Worm (Caenorhabditis elegans) whole organism, late embryonic: Measurements from ENCODE around the gene wrb-1.

Experiments used
- K09A11.1 ChIP-seq: sonication (generic microtip); optimal IDR thresholded peaks from 2 replicates; lab custom pipeline; 2017; ENCODE audit warnings: antibody characterized with exemption, mild to moderate bottlenecking, missing genetic modification characterization, missing compliant biosample characterization; ENCODE audit not compliant: insufficient read depth
- ceh-24 ChIP-seq: sonication (generic microtip); optimal IDR thresholded peaks from 2 replicates; lab custom pipeline; 2016; ENCODE audit warnings: mild to moderate bottlenecking, missing genetic modification characterization, missing compliant biosample characterization
- elt-2 ChIP-seq: sonication (generic microtip); optimal IDR thresholded peaks from 2 replicates; lab custom pipeline; 2016; ENCODE audit warnings: missing genetic modification reagents, missing genetic modification characterization, missing compliant biosample characterization
- hlh-15 ChIP-seq: sonication (generic microtip); optimal IDR thresholded peaks from 2 replicates; lab custom pipeline; 2016; ENCODE audit warnings: missing genetic modification characterization, missing compliant biosample characterization
- nhr-11 ChIP-seq: fragments of 150-350 bp; optimal IDR thresholded peaks from 2 replicates; lab custom pipeline; 2014; ENCODE audit warnings: missing biosample characterization, missing genetic modification characterization
- odd-2 ChIP-seq: sonication (generic microtip); optimal IDR thresholded peaks from 2 replicates; lab custom pipeline; 2017; ENCODE audit warnings: antibody characterized with exemption, mild to moderate bottlenecking, missing genetic modification characterization, missing compliant biosample characterization
- sox-4 ChIP-seq: sonication (generic microtip); optimal IDR thresholded peaks from 2 replicates; lab custom pipeline; 2017; ENCODE audit warnings: mild to moderate bottlenecking, missing genetic modification characterization, inconsistent platforms, missing compliant biosample characterization
- tbx-7 ChIP-seq: sonication (generic microtip); optimal IDR thresholded peaks from 2 replicates; lab custom pipeline; 2016; ENCODE audit warnings: missing genotype, missing genetic modification characterization, missing compliant biosample characterization

DNA sequence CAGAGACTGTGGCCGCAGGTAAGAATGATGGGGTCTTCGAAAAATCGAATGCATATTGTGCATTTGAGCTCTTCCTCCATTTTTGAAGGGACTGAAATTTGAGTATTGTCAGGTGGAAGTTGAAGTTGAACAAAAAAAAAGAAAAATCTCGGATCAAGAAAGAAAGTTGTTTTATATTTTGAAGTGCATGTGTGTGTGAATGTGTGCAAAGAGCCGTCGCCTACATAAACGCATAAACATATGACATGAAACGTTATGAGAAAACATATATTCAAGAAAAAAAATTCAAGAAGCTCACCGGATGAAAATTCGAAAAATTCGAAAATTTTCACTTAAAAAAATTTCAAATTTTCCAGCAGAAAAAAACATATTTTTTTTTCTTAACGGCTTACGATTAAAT, 39.5 kb downstream of the wrb-1 start, which contains the start of gene madd-2:
- no peak for TF ChIP-seq ceh-24 (tag; lab: Kevin White, UChicago)
- TF ChIP-seq tbx-7 (tag; lab: Kevin White, UChicago) = no peak
- no peak for TF ChIP-seq K09A11.1 (tag; lab: Kevin White, UChicago)
- no peak for TF ChIP-seq hlh-15
- TF ChIP-seq elt-2 = no peak
- TF ChIP-seq sox-4 (tag; lab: Kevin White, UChicago) = no peak
- no peak for TF ChIP-seq nhr-11 (tag; lab: Kevin White, UChicago)
- TF ChIP-seq odd-2 (tag; lab: Kevin White, UChicago) = no peak
